Worm (Caenorhabditis elegans): ENCODE measurements around the gene D2089.8.

DNA sequence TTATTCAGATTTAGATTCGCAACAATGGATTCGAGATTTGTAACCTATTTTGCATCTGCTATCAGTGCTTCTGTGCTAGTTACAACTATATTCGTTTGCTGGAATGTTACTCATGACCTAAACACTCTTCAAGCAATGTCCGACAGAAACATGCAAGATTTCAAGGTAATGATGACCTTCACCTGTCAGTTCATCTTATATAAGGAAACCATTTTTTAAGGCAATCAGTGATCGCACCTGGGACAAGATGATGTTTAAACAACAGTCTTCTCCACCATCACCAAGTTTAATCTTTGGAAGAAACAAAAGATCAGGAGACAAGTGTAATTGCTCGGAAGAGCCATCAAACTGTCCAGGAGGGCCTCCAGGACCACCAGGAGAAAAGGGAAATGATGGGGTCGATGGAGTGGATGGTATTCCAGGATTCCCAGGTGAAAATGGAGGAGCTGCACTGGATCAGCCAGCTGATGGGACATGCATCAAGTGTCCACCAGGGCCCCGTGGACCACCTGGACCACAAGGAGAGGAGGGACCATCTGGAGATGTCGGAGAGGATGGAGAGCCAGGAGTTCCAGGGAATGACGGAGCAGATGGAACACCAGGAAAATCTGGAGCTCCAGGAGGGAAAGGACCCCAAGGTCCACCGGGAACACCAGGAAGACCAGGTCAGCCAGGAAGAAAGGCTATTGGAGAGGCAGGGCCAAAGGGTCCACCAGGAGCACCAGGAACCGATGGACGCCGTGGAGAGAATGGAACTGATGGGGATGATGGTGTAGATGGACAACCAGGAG lies 41.2 kb upstream of the D2089.8 start, which contains the start of gene col-79:
- TF ChIP-seq elt-3 (tag; optimal IDR thresholded peaks at IDR 0.05) (no peak), C34B4.2 (tag; optimal IDR thresholded peaks at IDR 0.05) (no peak), snpc-4 (tag; optimal IDR thresholded peaks at IDR 0.05) (no peak), ama-1 (optimal IDR thresholded peaks at IDR 0.05) (no peak), tbx-2 (tag; optimal IDR thresholded peaks at IDR 0.05) (no peak), lir-3 (tag; optimal IDR thresholded peaks at IDR 0.05; ENCODE audit: poor library complexity) (no peak), sup-37 (GFP tag; optimal IDR thresholded peaks at IDR 0.05) (no peak), efl-3 (GFP tag; optimal IDR thresholded peaks at IDR 0.05) (no peak), unc-62 (GFP tag; optimal IDR thresholded peaks at IDR 0.05) (no peak), ceh-82 (tag; optimal IDR thresholded peaks at IDR 0.05) (no peak), nhr-76 (tag; optimal IDR thresholded peaks at IDR 0.05) (no peak), ceh-90 (tag; optimal IDR thresholded peaks at IDR 0.05) (no peak), pqm-1 (tag; optimal IDR thresholded peaks at IDR 0.05) (no peak)

Measured in whole organism, L1 larva.